Fruit fly (Drosophila melanogaster) whole organism, embryonic: ENCODE results near the gene bb8.

Experiments used
- Ada2b ChIP-seq: fragments of 200-800 bp; sonication (Bioruptor generic); IDR thresholded peaks from 2 replicates; pipeline ENCODE4 v1.3.6; 2022; ENCODE audit warnings: missing biosample characterization, missing genetic modification characterization
- CG11504 ChIP-seq: fragments of 200-800 bp; sonication (Bioruptor generic); optimal IDR thresholded peaks from 3 replicates; lab custom pipeline; 2019; ENCODE audit warnings: missing biosample characterization, mild to moderate bottlenecking, missing genetic modification characterization, moderate library complexity
- CG11695 ChIP-seq: fragments of 200-800 bp; sonication (Bioruptor generic); IDR thresholded peaks from 3 replicates; pipeline ENCODE4 v1.3.6; 2022; ENCODE audit warnings: missing biosample characterization, missing genetic modification characterization
- CG12769 ChIP-seq: fragments of 200-800 bp; sonication (Bioruptor generic); optimal IDR thresholded peaks from 2 replicates; lab custom pipeline; 2019; ENCODE audit warnings: missing biosample characterization, mild to moderate bottlenecking, missing genetic modification characterization, moderate library complexity
- CG13123 ChIP-seq: fragments of 200-800 bp; sonication (Bioruptor generic); optimal IDR thresholded peaks from 2 replicates; lab custom pipeline; 2016; ENCODE audit warnings: missing biosample characterization, missing genetic modification characterization
- CG15514 ChIP-seq: fragments of 200-800 bp; sonication (Bioruptor generic); optimal IDR thresholded peaks from 3 replicates; lab custom pipeline; 2017; ENCODE audit warnings: missing biosample characterization, missing genetic modification characterization, mild to moderate bottlenecking, moderate library complexity, missing genetic modification reagents
- CG17328 ChIP-seq: fragments of 200-800 bp; sonication (Bioruptor generic); IDR thresholded peaks from 2 replicates; pipeline ENCODE4 v1.3.6; 2022; ENCODE audit warnings: missing biosample characterization, missing genetic modification characterization
- CG3163 ChIP-seq: fragments of 200-800 bp; sonication (Bioruptor generic); optimal IDR thresholded peaks from 3 replicates; lab custom pipeline; 2016; ENCODE audit warnings: missing biosample characterization, missing genetic modification characterization
- CG4404 ChIP-seq: fragments of 200-800 bp; sonication (Bioruptor generic); IDR thresholded peaks from 2 replicates; pipeline ENCODE4 v1.3.6; 2022; ENCODE audit warnings: missing biosample characterization, missing genetic modification characterization
- CG7839 ChIP-seq: fragments of 200-800 bp; sonication (Bioruptor generic); optimal IDR thresholded peaks from 3 replicates; lab custom pipeline; 2018; ENCODE audit warnings: missing biosample characterization, mild to moderate bottlenecking, missing genetic modification characterization, moderate library complexity
- CG8290 ChIP-seq, 3 experiments: fragments of 200-800 bp; sonication (Bioruptor generic); optimal IDR thresholded peaks; 2 replicates each; lab custom pipeline; 2016 to 2019; ENCODE audit warnings: missing biosample characterization in 3 of 3, missing genetic modification characterization in 3 of 3, mild to moderate bottlenecking in 2 of 3, moderate library complexity in 1 of 3
- CG9437 ChIP-seq: fragments of 200-800 bp; sonication (Bioruptor generic); optimal IDR thresholded peaks from 2 replicates; lab custom pipeline; 2018; ENCODE audit warnings: missing biosample characterization, mild to moderate bottlenecking, missing genetic modification characterization
- CG9932 ChIP-seq: fragments of 200-800 bp; sonication (Bioruptor generic); IDR thresholded peaks from 2 replicates; pipeline ENCODE4 v1.3.6; 2022; ENCODE audit warnings: missing biosample characterization, missing genetic modification characterization
- Dip3 ChIP-seq: fragments of 200-800 bp; sonication (Bioruptor generic); optimal IDR thresholded peaks from 3 replicates; lab custom pipeline; 2016; ENCODE audit warnings: missing biosample characterization, missing genetic modification characterization
- Drgx ChIP-seq: fragments of 200-800 bp; sonication (Bioruptor generic); IDR thresholded peaks from 2 replicates; pipeline ENCODE4 v1.3.6; 2022; ENCODE audit warnings: missing biosample characterization, missing genetic modification characterization
- Fer1 ChIP-seq: fragments of 200-800 bp; sonication (Bioruptor generic); optimal IDR thresholded peaks from 2 replicates; lab custom pipeline; 2017; ENCODE audit warnings: missing biosample characterization, mild to moderate bottlenecking, missing genetic modification characterization
- HLHmδ ChIP-seq: fragments of 200-800 bp; sonication (Bioruptor generic); optimal IDR thresholded peaks from 2 replicates; lab custom pipeline; 2018; ENCODE audit warnings: missing biosample characterization, mild to moderate bottlenecking, missing genetic modification characterization, moderate library complexity
- Hsf ChIP-seq: fragments of 200-800 bp; sonication (Bioruptor generic); optimal IDR thresholded peaks from 3 replicates; lab custom pipeline; 2016; ENCODE audit warnings: missing biosample characterization, missing genetic modification characterization
- MBD-R2 ChIP-seq: fragments of 200-800 bp; sonication (Bioruptor generic); IDR thresholded peaks from 2 replicates; pipeline ENCODE4 v1.3.6; 2022; ENCODE audit warnings: missing biosample characterization, missing genetic modification characterization
- MESR4 ChIP-seq: fragments of 200-800 bp; sonication (Bioruptor generic); optimal IDR thresholded peaks from 2 replicates; lab custom pipeline; 2018; ENCODE audit warnings: missing biosample characterization, mild to moderate bottlenecking, missing genetic modification characterization, moderate library complexity
- MTF-1 ChIP-seq: fragments of 200-800 bp; sonication (Bioruptor generic); optimal IDR thresholded peaks from 2 replicates; lab custom pipeline; 2018; ENCODE audit warnings: missing biosample characterization, mild to moderate bottlenecking, missing genetic modification characterization, borderline replicate concordance
- Mad ChIP-seq: fragments of 200-800 bp; sonication (Bioruptor generic); optimal IDR thresholded peaks from 2 replicates; lab custom pipeline; 2016; ENCODE audit warnings: missing biosample characterization, missing genetic modification characterization
- Med ChIP-seq: fragments of 200-800 bp; sonication (Bioruptor generic); peaks from one replicate; lab custom pipeline; 2016; ENCODE audit warnings: missing biosample characterization, missing genetic modification characterization, mild to moderate bottlenecking, inconsistent platforms, moderate library complexity
- Nf-YB ChIP-seq: fragments of 200-800 bp; sonication (Bioruptor generic); optimal IDR thresholded peaks from 3 replicates; lab custom pipeline; 2019; ENCODE audit warnings: missing biosample characterization, mild to moderate bottlenecking, missing genetic modification characterization, moderate library complexity
- Nf-YC ChIP-seq: fragments of 200-800 bp; optimal IDR thresholded peaks from 3 replicates; lab custom pipeline; 2019; ENCODE audit warnings: missing biosample characterization, mild to moderate bottlenecking, missing genetic modification characterization, moderate library complexity
- Pdp1 ChIP-seq, 2 experiments: fragments of 200-800 bp; sonication (Bioruptor generic); optimal IDR thresholded peaks; 3 replicates each; lab custom pipeline; 2016; ENCODE audit warnings: missing biosample characterization in 2 of 2, missing genetic modification characterization in 2 of 2, mild to moderate bottlenecking in 1 of 2, moderate library complexity in 1 of 2
- Usf ChIP-seq: fragments of 200-800 bp; sonication (Bioruptor generic); optimal IDR thresholded peaks from 2 replicates; lab custom pipeline; 2017; ENCODE audit warnings: missing genotype, missing biosample characterization, missing genetic modification characterization
- abd-A ChIP-seq: fragments of 200-800 bp; sonication (Bioruptor generic); optimal IDR thresholded peaks from 3 replicates; lab custom pipeline; 2019; ENCODE audit warnings: missing biosample characterization, mild to moderate bottlenecking, missing genetic modification characterization, moderate library complexity
- bsh ChIP-seq, 2 experiments: fragments of 200-800 bp; sonication (Bioruptor generic); optimal IDR thresholded peaks; 2 replicates each; lab custom pipeline; 2017 to 2018; ENCODE audit warnings: mild to moderate bottlenecking in 2 of 2, missing biosample characterization in 2 of 2, missing genetic modification characterization in 2 of 2, moderate library complexity in 1 of 2
- chn ChIP-seq: fragments of 200-800 bp; sonication (Bioruptor generic); optimal IDR thresholded peaks from 2 replicates; lab custom pipeline; 2016; ENCODE audit warnings: missing biosample characterization, missing genetic modification characterization
- dmrt99B ChIP-seq: fragments of 200-800 bp; sonication (Bioruptor generic); optimal IDR thresholded peaks from 2 replicates; lab custom pipeline; 2018; ENCODE audit warnings: missing biosample characterization, mild to moderate bottlenecking, missing genetic modification characterization, moderate library complexity
- dpn ChIP-seq, 2 experiments: fragments of 200-800 bp; sonication (Bioruptor generic); optimal IDR thresholded peaks; 3 replicates each; lab custom pipeline; 2016; ENCODE audit warnings: missing biosample characterization in 2 of 2, missing genetic modification characterization in 2 of 2
- ftz-f1 ChIP-seq: fragments of 200-800 bp; sonication (Bioruptor generic); optimal IDR thresholded peaks from 2 replicates; lab custom pipeline; 2016; ENCODE audit warnings: missing biosample characterization, missing genetic modification characterization
- gcm ChIP-seq: fragments of 200-800 bp; sonication (Bioruptor generic); optimal IDR thresholded peaks from 2 replicates; lab custom pipeline; 2019; ENCODE audit warnings: missing biosample characterization, mild to moderate bottlenecking, missing genetic modification characterization, moderate library complexity
- insv ChIP-seq, 2 experiments: fragments of 200-800 bp; sonication (Bioruptor generic); optimal IDR thresholded peaks; 3 replicates each; lab custom pipeline; 2016 to 2018; ENCODE audit warnings: missing biosample characterization in 2 of 2, missing genetic modification characterization in 2 of 2
- kni ChIP-seq: fragments of 200-800 bp; sonication (Bioruptor generic); optimal IDR thresholded peaks from 3 replicates; lab custom pipeline; 2017; ENCODE audit warnings: mild to moderate bottlenecking, missing biosample characterization, missing genetic modification reagents, missing genetic modification characterization
- lab ChIP-seq: fragments of 200-800 bp; sonication (Bioruptor generic); optimal IDR thresholded peaks from 3 replicates; lab custom pipeline; 2017; ENCODE audit warnings: missing biosample characterization, missing genetic modification characterization, mild to moderate bottlenecking, moderate library complexity, missing genetic modification reagents
- lov ChIP-seq, 2 experiments: fragments of 200-800 bp in 1 of 2; fragments of >200 bp in 1 of 2; sonication (Bioruptor generic) in 1 of 2; IDR thresholded peaks in 1 of 2; optimal IDR thresholded peaks in 1 of 2; 2 replicates in 1 of 2; 3 replicates in 1 of 2; pipeline versions ENCODE4 v1.3.6 to Lab custom; 2017 to 2022; ENCODE audit warnings: missing biosample characterization in 1 of 2, missing genetic modification characterization in 1 of 2
- nerfin-2 ChIP-seq: fragments of 200-800 bp; sonication (Bioruptor generic); IDR thresholded peaks from 2 replicates; pipeline ENCODE4 v1.3.6; 2022; ENCODE audit warnings: missing biosample characterization, missing genetic modification characterization; ENCODE audit not compliant: partially characterized antibody
- nom ChIP-seq: fragments of 200-800 bp; sonication (Bioruptor generic); optimal IDR thresholded peaks from 2 replicates; lab custom pipeline; 2017; ENCODE audit warnings: missing biosample characterization, missing genetic modification characterization, mild to moderate bottlenecking, moderate library complexity, missing genetic modification reagents
- onecut ChIP-seq: fragments of 200-800 bp; sonication (Bioruptor generic); IDR thresholded peaks from 2 replicates; pipeline ENCODE4 v1.3.6; 2022; ENCODE audit warnings: missing biosample characterization, missing genetic modification characterization
- rib ChIP-seq: fragments of 200-800 bp; sonication (Bioruptor generic); IDR thresholded peaks from 2 replicates; pipeline ENCODE4 v1.3.6; 2022; ENCODE audit warnings: missing biosample characterization, missing genetic modification characterization
- sqz ChIP-seq: fragments of 200-800 bp; sonication (Bioruptor generic); optimal IDR thresholded peaks from 3 replicates; lab custom pipeline; 2018; ENCODE audit warnings: missing biosample characterization, mild to moderate bottlenecking, missing genetic modification characterization
- sr ChIP-seq: fragments of 200-800 bp; sonication (Bioruptor generic); IDR thresholded peaks from 3 replicates; pipeline ENCODE4 v1.3.6; 2022; ENCODE audit warnings: missing biosample characterization, missing genetic modification characterization
- ttk ChIP-seq: fragments of 200-800 bp; sonication (Bioruptor generic); IDR thresholded peaks from 2 replicates; pipeline ENCODE4 v2.1.2; 2022; ENCODE audit warnings: missing biosample characterization, missing genetic modification characterization
- vnd ChIP-seq: fragments of 200-800 bp; sonication (Bioruptor generic); IDR thresholded peaks from 3 replicates; pipeline ENCODE4 v1.3.6; 2022; ENCODE audit warnings: missing biosample characterization, missing genetic modification characterization; ENCODE audit not compliant: partially characterized antibody

Gene bb8

DNA sequence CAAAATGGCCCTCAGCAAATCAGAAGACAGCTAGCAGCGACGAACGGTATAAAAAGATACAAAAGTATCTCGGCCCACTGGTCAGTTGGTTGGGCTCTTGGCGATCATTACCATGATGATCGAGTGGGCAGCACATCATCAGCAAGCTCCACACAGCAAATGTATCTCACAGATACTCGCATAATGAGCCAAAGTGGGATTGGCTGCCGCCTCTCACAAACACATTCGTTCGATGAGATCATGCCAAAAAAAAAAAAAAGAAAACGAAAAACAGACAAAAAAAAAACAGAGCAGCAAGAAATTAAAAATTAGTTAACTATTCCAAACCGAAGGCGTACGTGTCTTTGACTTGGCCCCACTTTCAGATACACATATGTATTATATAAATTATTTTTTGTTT is 6.2 kb upstream of the bb8 start:
- TF ChIP-seq CG3163 (GFP tag; lab: Kevin White, UChicago) = no peak
- no peak for TF ChIP-seq Fer1 (GFP tag; lab: Kevin White, UChicago)
- no peak for TF ChIP-seq CG13123 (GFP tag; lab: Kevin White, UChicago)
- no peak for TF ChIP-seq CG9437 (GFP tag; lab: Kevin White, UChicago)
- peak; percentile 67; the same call in 2 of the 3 replicates for TF ChIP-seq sr
- no peak for TF ChIP-seq CG4404
- no peak for TF ChIP-seq Dip3 (GFP tag; lab: Kevin White, UChicago)
- 0 out of 2 replicates have a peak, but pooled peaks have one; percentile 21 for TF ChIP-seq Drgx (GFP tag; lab: Robert Waterston, UW)
- no peak for TF ChIP-seq lov (optimal IDR thresholded peaks at IDR 0.05; lab: Kevin White, UChicago)
- TF ChIP-seq lov (GFP tag; IDR thresholded peaks at IDR 0.05; lab: Robert Waterston, UW) = 0 out of 3 replicates have a peak, but pooled peaks have one; percentile 15
- peak; percentile 73 for TF ChIP-seq Nf-YB (GFP tag; lab: Kevin White, UChicago)
- TF ChIP-seq Pdp1 (GFP tag; optimal IDR thresholded peaks at IDR 0.05; lab: Kevin White, UChicago) = peak in 1 of 2 experiments; percentile 16
- peak; percentile 83 for TF ChIP-seq Nf-YC (tag; lab: Kevin White, UChicago)
- TF ChIP-seq vnd (GFP tag; lab: Robert Waterston, UW) = no peak

DNA sequence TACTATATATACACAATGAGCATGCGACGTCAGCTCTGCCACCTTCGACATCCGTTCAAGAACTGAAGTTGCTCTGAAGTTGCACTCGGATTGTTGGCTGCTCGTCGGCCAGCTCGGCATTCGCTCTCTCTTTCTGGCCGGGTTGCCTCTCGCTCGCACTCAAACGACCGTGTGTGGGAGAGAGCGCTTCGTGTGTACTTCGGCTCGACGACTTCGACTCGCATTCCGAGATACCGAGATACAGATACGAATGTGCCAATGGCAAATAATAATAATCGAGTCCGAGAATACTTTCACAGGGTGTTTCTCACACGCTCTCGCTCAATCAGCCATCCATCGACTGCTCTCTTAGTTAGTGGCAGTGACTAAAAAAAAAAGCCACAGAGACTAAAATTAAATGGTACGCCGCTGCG is 5.4 kb upstream of the bb8 start:
- TF ChIP-seq CG11695 (GFP tag; lab: Robert Waterston, UW) (peak; percentile 48; the same call in 1 of the 3 replicates), HLHmδ (GFP tag; lab: Kevin White, UChicago) (peak; percentile 66), gcm (GFP tag; lab: Kevin White, UChicago) (peak; percentile 19), ttk (GFP tag; lab: Robert Waterston, UW) (no peak), kni (GFP tag; lab: Kevin White, UChicago) (peak; percentile 86), Med (GFP tag; lab: Kevin White, UChicago) (peak; percentile 89), MESR4 (no peak), abd-A (tag; lab: Kevin White, UChicago) (peak; percentile 75), Mad (peak; percentile 20), CG11504 (tag; lab: Kevin White, UChicago) (peak; percentile 30), CG8290 (GFP tag; optimal IDR thresholded peaks at IDR 0.05; lab: Kevin White, UChicago) (peak; percentile 62), CG8290 (tag; optimal IDR thresholded peaks at IDR 0.05; lab: Kevin White, UChicago) (peak in 1 of 2 experiments; percentile 68), lab (peak; percentile 40), Hsf (GFP tag; lab: Kevin White, UChicago) (peak; percentile 7), Ada2b (GFP tag; lab: Robert Waterston, UW) (no peak), MBD-R2 (no peak), CG7839 (tag; lab: Kevin White, UChicago) (peak; percentile 16), MTF-1 (GFP tag; lab: Kevin White, UChicago) (peak; percentile 31), ftz-f1 (GFP tag; lab: Kevin White, UChicago) (peak; percentile 83), CG12769 (tag; lab: Kevin White, UChicago) (peak; percentile 67), nerfin-2 (peak; percentile 49; the same call in 1 of the 2 replicates), chn (GFP tag; lab: Kevin White, UChicago) (peak; percentile 3), dpn (GFP tag; optimal IDR thresholded peaks at IDR 0.05; lab: Kevin White, UChicago) (peak in 1 of 2 experiments; percentile 29), nom (GFP tag; lab: Kevin White, UChicago) (peak; percentile 85), Usf (GFP tag; lab: Kevin White, UChicago) (no peak), sqz (GFP tag; lab: Kevin White, UChicago) (peak; percentile 49), Drgx (GFP tag; lab: Robert Waterston, UW) (peak; percentile 52; the same call in 1 of the 2 replicates), CG9932 (GFP tag; lab: Robert Waterston, UW) (peak; percentile 6; the same call in 1 of the 2 replicates), rib (peak; percentile 76; the same call in 1 of the 2 replicates), insv (GFP tag; optimal IDR thresholded peaks at IDR 0.05; lab: Kevin White, UChicago) (peak in 1 of 2 experiments; percentile 15), CG17328 (GFP tag; lab: Robert Waterston, UW) (peak; percentile 42; the same call in 1 of the 2 replicates), bsh (GFP tag; optimal IDR thresholded peaks at IDR 0.05; lab: Kevin White, UChicago) (peak; percentile 18 to 64), dmrt99B (peak; percentile 42), CG15514 (GFP tag; lab: Kevin White, UChicago) (peak; percentile 8), onecut (GFP tag; lab: Robert Waterston, UW) (peak; percentile 30; the same call in 1 of the 2 replicates)
